Fruit fly (Drosophila melanogaster): ENCODE results near the gene glo.

- TF ChIP-seq psq (optimal IDR thresholded peaks at IDR 0.05) (no peak), ttk (optimal IDR thresholded peaks at IDR 0.05) (no peak), insv (optimal IDR thresholded peaks at IDR 0.05) (no peak), Sin3A (optimal IDR thresholded peaks at IDR 0.05) (no peak), h (optimal IDR thresholded peaks at IDR 0.05) (no peak)
Measured at dm6 chr3R:11851939-11852338, 32.7 kb upstream of the glo start.

All from Kc167 (cell line).